Worm (Caenorhabditis elegans) whole organism, L1 larva: ENCODE data around the gene fbxa-215.

ENCODE experiments used
- C04F5.9 ChIP-seq: sonication (generic microtip); optimal IDR thresholded peaks from 2 replicates; lab custom pipeline; 2016; ENCODE audit warnings: missing genetic modification characterization, missing compliant biosample characterization
- C16A3.4 ChIP-seq: fragments of 150-350 bp; optimal IDR thresholded peaks from 2 replicates; lab custom pipeline; 2014; ENCODE audit warnings: missing biosample characterization, missing genetic modification characterization
- C34B4.2 ChIP-seq: sonication (generic microtip); optimal IDR thresholded peaks from 2 replicates; lab custom pipeline; 2017; ENCODE audit warnings: mild to moderate bottlenecking, missing genetic modification characterization, missing compliant biosample characterization
- aha-1 ChIP-seq: fragments of 150-350 bp; optimal IDR thresholded peaks from 2 replicates; lab custom pipeline; 2014; ENCODE audit warnings: missing biosample characterization, missing genetic modification characterization
- ceh-82 ChIP-seq, 3 experiments: fragments of 150-350 bp in 1 of 3; sonication (generic microtip) in 2 of 3; optimal IDR thresholded peaks; 2 replicates each; lab custom pipeline; 2014 to 2017; ENCODE audit warnings: missing biosample characterization in 3 of 3, missing genetic modification characterization in 3 of 3
- ceh-88 ChIP-seq: fragments of 200-800 bp; sonication (Bioruptor generic); IDR thresholded peaks from 2 replicates; pipeline ENCODE4 v1.3.6; 2022; ENCODE audit warnings: missing genetic modification characterization, missing compliant biosample characterization
- ceh-90 ChIP-seq: sonication (generic microtip); optimal IDR thresholded peaks from 2 replicates; lab custom pipeline; 2016; ENCODE audit warnings: missing genetic modification characterization, missing compliant biosample characterization
- ces-1 ChIP-seq: fragments of 150-350 bp; optimal IDR thresholded peaks from 2 replicates; lab custom pipeline; 2014; ENCODE audit warnings: missing biosample characterization, missing genetic modification reagents, missing genetic modification characterization
- dpl-1 ChIP-seq, 3 experiments: fragments of 150-350 bp in 2 of 3; sonication (generic microtip) in 1 of 3; optimal IDR thresholded peaks; 2 replicates each; lab custom pipeline; 2014 to 2017; ENCODE audit warnings: missing biosample characterization in 3 of 3, missing genetic modification characterization in 3 of 3, missing genetic modification reagents in 3 of 3
- efl-1 ChIP-seq, 4 experiments: fragments of 150-350 bp; optimal IDR thresholded peaks in 3 of 4; peaks in 1 of 4; 1 replicate in 1 of 4; 2 replicates in 3 of 4; lab custom pipeline; 2014; ENCODE audit warnings: missing biosample characterization in 2 of 4, missing genetic modification characterization in 2 of 4, missing genetic modification reagents in 2 of 4
- efl-3 ChIP-seq: fragments of 200-800 bp; sonication (Bioruptor generic); optimal IDR thresholded peaks from 2 replicates; lab custom pipeline; 2018; ENCODE audit warnings: mild to moderate bottlenecking, missing genetic modification characterization, missing compliant biosample characterization
- fkh-4 ChIP-seq: sonication (generic microtip); optimal IDR thresholded peaks from 2 replicates; lab custom pipeline; 2016; ENCODE audit warnings: missing compliant biosample characterization, missing genetic modification characterization, borderline replicate concordance
- fos-1 ChIP-seq: fragments of 150-350 bp; optimal IDR thresholded peaks from 2 replicates; lab custom pipeline; 2014; ENCODE audit warnings: missing biosample characterization, missing genetic modification characterization
- grh-1 ChIP-seq: fragments of 200-800 bp; sonication (Bioruptor generic); IDR thresholded peaks from 2 replicates; pipeline ENCODE4 v1.3.6; 2022; ENCODE audit warnings: missing genetic modification reagents, missing genetic modification characterization, missing compliant biosample characterization
- hlh-17 ChIP-seq: fragments of 200-800 bp; sonication (Bioruptor generic); optimal IDR thresholded peaks from 2 replicates; lab custom pipeline; 2018; ENCODE audit warnings: missing genetic modification characterization, mild to moderate bottlenecking, missing compliant biosample characterization, moderate library complexity, borderline replicate concordance
- hpl-2 ChIP-seq: fragments of 150-350 bp; optimal IDR thresholded peaks from 2 replicates; lab custom pipeline; 2014; ENCODE audit warnings: missing biosample characterization, missing genetic modification reagents, missing genetic modification characterization
- irx-1 ChIP-seq: sonication (generic microtip); optimal IDR thresholded peaks from 2 replicates; lab custom pipeline; 2016; ENCODE audit warnings: missing genetic modification characterization, missing compliant biosample characterization
- isw-1 ChIP-seq: fragments of 200-800 bp; sonication (Bioruptor generic); IDR thresholded peaks from 2 replicates; pipeline ENCODE4 v1.3.6; 2022; ENCODE audit warnings: missing genetic modification characterization, missing compliant biosample characterization
- lin-13 ChIP-seq: fragments of 150-350 bp; optimal IDR thresholded peaks from 2 replicates; lab custom pipeline; 2014; ENCODE audit warnings: missing biosample characterization, missing genetic modification reagents, missing genetic modification characterization
- lin-15B ChIP-seq: fragments of 150-350 bp; sonication (generic microtip); optimal IDR thresholded peaks from 3 replicates; lab custom pipeline; 2014; ENCODE audit warnings: missing biosample characterization, missing genetic modification characterization
- lin-35 ChIP-seq, 2 experiments: fragments of 150-350 bp; optimal IDR thresholded peaks; 2 replicates each; lab custom pipeline; 2014; ENCODE audit warnings: missing biosample characterization in 2 of 2, missing genetic modification characterization in 2 of 2, missing genetic modification reagents in 2 of 2
- lsy-2 ChIP-seq, 2 experiments: fragments of 150-350 bp; optimal IDR thresholded peaks; 2 replicates each; lab custom pipeline; 2014; ENCODE audit warnings: missing biosample characterization in 2 of 2, missing genetic modification characterization in 2 of 2
- mab-9 ChIP-seq: fragments of 200-800 bp; sonication (Bioruptor generic); IDR thresholded peaks from 2 replicates; pipeline ENCODE4 v1.3.6; 2022; ENCODE audit warnings: missing genetic modification reagents, missing genetic modification characterization, missing compliant biosample characterization
- mef-2 ChIP-seq: fragments of 150-350 bp; optimal IDR thresholded peaks from 2 replicates; lab custom pipeline; 2014; ENCODE audit warnings: missing biosample characterization, missing genetic modification characterization
- mep-1 ChIP-seq: fragments of 150-350 bp; optimal IDR thresholded peaks from 2 replicates; lab custom pipeline; 2014; ENCODE audit warnings: missing biosample characterization, missing genetic modification characterization
- nhr-11 ChIP-seq: fragments of 150-350 bp; optimal IDR thresholded peaks from 2 replicates; lab custom pipeline; 2014; ENCODE audit warnings: missing biosample characterization, missing genetic modification characterization
- nhr-20 ChIP-seq: sonication (generic microtip); optimal IDR thresholded peaks from 2 replicates; lab custom pipeline; 2016; ENCODE audit warnings: mild to moderate bottlenecking, missing genetic modification characterization, missing compliant biosample characterization
- nhr-237 ChIP-seq: fragments of 150-350 bp; optimal IDR thresholded peaks from 2 replicates; lab custom pipeline; 2014; ENCODE audit warnings: missing biosample characterization, missing genetic modification characterization
- nhr-77 ChIP-seq: fragments of 150-350 bp; optimal IDR thresholded peaks from 2 replicates; lab custom pipeline; 2014; ENCODE audit warnings: missing biosample characterization, missing genetic modification characterization
- nhr-85 ChIP-seq: sonication (generic microtip); peaks from one replicate; lab custom pipeline; 2016; ENCODE audit warnings: missing genetic modification characterization, inconsistent platforms, missing compliant biosample characterization
- nhr-90 ChIP-seq: sonication (generic microtip); optimal IDR thresholded peaks from 2 replicates; lab custom pipeline; 2016; ENCODE audit warnings: mild to moderate bottlenecking, missing genetic modification characterization, missing compliant biosample characterization; ENCODE audit not compliant: poor library complexity
- pax-3 ChIP-seq: fragments of 200-800 bp; sonication (Bioruptor generic); optimal IDR thresholded peaks from 2 replicates; lab custom pipeline; 2018; ENCODE audit warnings: mild to moderate bottlenecking, missing genetic modification characterization, moderate library complexity, missing compliant biosample characterization
- rnt-1 ChIP-seq: sonication (generic microtip); optimal IDR thresholded peaks from 2 replicates; lab custom pipeline; 2016; ENCODE audit warnings: mild to moderate bottlenecking, missing genetic modification characterization, moderate library complexity, missing compliant biosample characterization
- skn-1 ChIP-seq: fragments of 150-350 bp; optimal IDR thresholded peaks from 2 replicates; lab custom pipeline; 2014; ENCODE audit warnings: missing biosample characterization, missing genetic modification characterization
- snpc-4 ChIP-seq: fragments of 150-350 bp; optimal IDR thresholded peaks from 2 replicates; lab custom pipeline; 2014; ENCODE audit warnings: missing biosample characterization, missing genetic modification characterization
- sptf-1 ChIP-seq: fragments of 150-350 bp; optimal IDR thresholded peaks from 2 replicates; lab custom pipeline; 2014; ENCODE audit warnings: missing biosample characterization, missing genetic modification characterization
- sup-37 ChIP-seq: fragments of 200-800 bp; sonication (Bioruptor generic); optimal IDR thresholded peaks from 2 replicates; lab custom pipeline; 2018; ENCODE audit warnings: mild to moderate bottlenecking, missing genetic modification characterization, missing compliant biosample characterization
- tlp-1 ChIP-seq: fragments of 150-350 bp; optimal IDR thresholded peaks from 2 replicates; lab custom pipeline; 2014; ENCODE audit warnings: missing biosample characterization, missing genetic modification characterization
- unc-30 ChIP-seq: sonication (generic microtip); optimal IDR thresholded peaks from 2 replicates; lab custom pipeline; 2017; ENCODE audit warnings: missing biosample characterization, missing genetic modification characterization
- vab-15 ChIP-seq: sonication (generic microtip); optimal IDR thresholded peaks from 2 replicates; lab custom pipeline; 2017; ENCODE audit warnings: missing genotype, mild to moderate bottlenecking, missing genetic modification characterization, missing compliant biosample characterization

Gene fbxa-215

DNA sequence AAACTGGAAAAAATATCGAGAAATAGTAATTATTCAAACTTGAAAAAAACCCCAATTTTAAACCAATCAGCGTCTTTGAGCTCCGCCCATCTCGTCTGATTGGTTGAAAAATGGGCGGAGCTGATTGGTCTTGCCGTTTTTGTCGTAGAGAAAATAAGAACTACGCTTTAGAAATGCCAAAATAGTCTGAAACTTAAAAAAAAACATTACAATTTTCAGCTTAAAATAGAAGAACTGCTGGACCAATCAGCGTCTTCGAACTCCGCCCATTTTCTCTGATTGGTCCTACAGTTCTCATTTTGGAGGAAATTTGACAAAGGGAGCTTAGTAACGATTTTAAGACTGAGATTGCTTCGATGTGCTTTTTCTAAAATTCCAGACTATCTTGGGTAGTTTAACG, 12.8 kb upstream of the fbxa-215 start:
- TF ChIP-seq nhr-85 (no peak), efl-3 (GFP tag; lab: Kevin White, UChicago) (no peak), sup-37 (GFP tag; lab: Kevin White, UChicago) (no peak), isw-1 (GFP tag; lab: Robert Waterston, UW) (no peak), ceh-82 (tag; optimal IDR thresholded peaks at IDR 0.05; lab: Kevin White, UChicago) (no peak)

DNA sequence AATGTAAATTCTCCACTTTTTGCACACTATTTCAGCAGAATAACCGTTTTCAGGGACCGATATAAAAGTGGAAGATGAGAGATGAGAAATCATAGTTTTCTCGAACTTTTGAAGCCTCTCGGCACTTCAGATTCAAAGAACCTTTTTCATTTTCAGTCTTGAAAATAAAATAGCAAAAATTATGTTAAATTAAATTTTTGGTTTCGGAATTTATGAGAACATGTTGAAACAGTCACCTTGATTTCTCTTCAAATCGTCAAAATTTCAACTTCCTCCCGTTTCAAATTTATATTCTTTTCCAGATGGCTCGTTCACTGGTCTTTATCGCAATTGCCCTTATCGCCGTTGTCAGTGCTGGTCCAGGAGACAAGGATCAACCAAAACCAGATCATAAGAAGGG, 11.9 kb upstream of the fbxa-215 start, which contains the start of gene srlf-26:
srlf-26 (plus strand) TSS at position 301 of the 400 bp plus-strand sequence.
- TF ChIP-seq dpl-1 (GFP tag; optimal IDR thresholded peaks at IDR 0.05; lab: Kevin White, UChicago) = no peak

DNA sequence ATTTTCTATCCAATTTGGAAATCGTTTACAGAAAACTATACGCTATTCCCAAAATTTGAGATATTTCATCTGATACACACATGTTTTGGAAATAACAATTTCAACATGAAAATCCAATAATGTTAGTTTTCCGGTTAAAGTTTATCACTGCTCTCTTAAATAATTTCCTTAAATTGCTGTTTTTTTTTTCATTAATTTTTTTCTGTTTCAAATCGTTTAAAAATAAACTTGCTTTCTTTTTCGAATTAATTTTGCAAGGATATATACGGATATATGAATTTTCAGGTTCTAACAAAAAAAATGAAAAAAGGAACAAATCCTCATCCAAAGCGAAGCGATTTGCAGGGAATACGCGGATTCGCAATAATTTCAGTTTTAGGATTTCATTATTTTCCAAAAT, 6.8 kb upstream of the fbxa-215 start, which contains the start of gene oac-48:
oac-48 (plus strand) TSS at position 301 of the 400 bp plus-strand sequence.
- TF ChIP-seq irx-1 (tag; lab: Kevin White, UChicago) = no peak
- TF ChIP-seq nhr-85 = no peak
- no peak for TF ChIP-seq vab-15 (tag; lab: Kevin White, UChicago)
- no peak for TF ChIP-seq mab-9
- no peak for TF ChIP-seq rnt-1 (tag; lab: Kevin White, UChicago)
- TF ChIP-seq skn-1 = no peak
- TF ChIP-seq ces-1 = no peak
- TF ChIP-seq nhr-20 (tag; lab: Kevin White, UChicago) = no peak
- no peak for TF ChIP-seq nhr-237 (tag; lab: Kevin White, UChicago)
- no peak for TF ChIP-seq mep-1
- TF ChIP-seq tlp-1 (tag; lab: Kevin White, UChicago) = no peak
- TF ChIP-seq nhr-77 (tag; lab: Kevin White, UChicago) = no peak
- no peak for TF ChIP-seq C16A3.4 (tag; lab: Kevin White, UChicago)
- TF ChIP-seq C34B4.2 (tag; lab: Kevin White, UChicago) = no peak
- no peak for TF ChIP-seq lin-15B (tag; lab: Kevin White, UChicago)
- no peak for TF ChIP-seq snpc-4 (tag; lab: Kevin White, UChicago)
- no peak for TF ChIP-seq aha-1 (tag; lab: Kevin White, UChicago)
- no peak for TF ChIP-seq sptf-1 (tag; lab: Kevin White, UChicago)
- TF ChIP-seq lin-35 (GFP tag; optimal IDR thresholded peaks at IDR 0.05; lab: Kevin White, UChicago) = no peak

DNA sequence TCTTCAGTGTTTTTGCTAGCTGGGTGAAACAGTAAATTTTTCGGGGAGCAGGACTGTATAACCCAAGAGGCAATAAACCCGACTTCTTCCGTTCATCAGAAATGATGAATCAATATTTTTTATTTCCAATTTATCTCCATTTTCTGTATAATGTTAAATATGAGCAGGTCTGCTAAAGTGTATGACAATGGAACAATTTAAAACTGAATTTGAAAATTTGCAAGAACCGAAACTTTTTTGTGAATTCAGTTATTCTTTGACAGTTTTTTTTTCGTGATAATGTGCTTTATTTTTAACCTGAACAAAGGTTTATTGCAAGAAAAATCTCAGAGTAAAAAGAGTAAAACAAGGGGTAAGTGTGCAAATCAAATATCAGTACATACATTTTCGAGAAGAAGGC, 1.6 kb downstream of the fbxa-215 start:
- no peak for TF ChIP-seq lin-13 (GFP tag; lab: Kevin White, UChicago)
- no peak for TF ChIP-seq sup-37 (GFP tag; lab: Kevin White, UChicago)
- TF ChIP-seq grh-1 = no peak
- TF ChIP-seq vab-15 (tag; lab: Kevin White, UChicago) = no peak
- no peak for TF ChIP-seq unc-30
- TF ChIP-seq dpl-1 (GFP tag; optimal IDR thresholded peaks at IDR 0.05; lab: Kevin White, UChicago) = no peak
- TF ChIP-seq nhr-11 (tag; lab: Kevin White, UChicago) = no peak
- no peak for TF ChIP-seq efl-3 (GFP tag; lab: Kevin White, UChicago)

- TF ChIP-seq unc-30 (no peak), tlp-1 (tag; lab: Kevin White, UChicago) (no peak), efl-3 (GFP tag; lab: Kevin White, UChicago) (no peak), C34B4.2 (tag; lab: Kevin White, UChicago) (no peak), C04F5.9 (tag; lab: Kevin White, UChicago) (no peak), ceh-82 (tag; optimal IDR thresholded peaks at IDR 0.05; lab: Kevin White, UChicago) (no peak), hpl-2 (no peak), efl-1 (optimal IDR thresholded peaks at IDR 0.05; lab: Kevin White, UChicago) (no peak), efl-1 (GFP tag; optimal IDR thresholded peaks at IDR 0.05 in 1 of 2; lab: Kevin White, UChicago) (no peak), nhr-90 (tag; lab: Kevin White, UChicago) (no peak), ceh-88 (no peak), mef-2 (no peak), lsy-2 (tag; optimal IDR thresholded peaks at IDR 0.05; lab: Kevin White, UChicago) (no peak), fos-1 (tag; lab: Kevin White, UChicago) (no peak), ceh-90 (no peak), hlh-17 (no peak), dpl-1 (GFP tag; optimal IDR thresholded peaks at IDR 0.05; lab: Kevin White, UChicago) (no peak), fkh-4 (tag; lab: Kevin White, UChicago) (no peak), vab-15 (tag; lab: Kevin White, UChicago) (no peak), pax-3 (tag; lab: Kevin White, UChicago) (no peak)
- TF ChIP-seq, all 84 proteins: peak for 0
Measured at ce11 chrIV:13664090-13664489, 2.6 kb downstream of the fbxa-215 start, which contains the start of gene Y45F10C.4. Y45F10C.4 (minus strand) TSS chrIV:13664190.
